Worm (Caenorhabditis elegans) whole organism, mixed stage, embryonic: ENCODE results near the gene spp-31.

ENCODE experiments used
- M03D4.4 ChIP-seq: sonication (generic microtip); optimal IDR thresholded peaks from 2 replicates; lab custom pipeline; 2017; ENCODE audit warnings: mild to moderate bottlenecking, missing genetic modification characterization, missing compliant biosample characterization
- bed-3 ChIP-seq: fragments of 200-800 bp; sonication (Bioruptor generic); optimal IDR thresholded peaks from 3 replicates; lab custom pipeline; 2018; ENCODE audit warnings: mild to moderate bottlenecking, missing genetic modification characterization, moderate library complexity, missing compliant biosample characterization
- blmp-1 ChIP-seq: fragments of 150-350 bp; optimal IDR thresholded peaks from 2 replicates; lab custom pipeline; 2014; ENCODE audit warnings: missing biosample characterization, missing genetic modification characterization
- ceh-39 ChIP-seq: fragments of 150-350 bp; optimal IDR thresholded peaks from 2 replicates; lab custom pipeline; 2014; ENCODE audit warnings: missing biosample characterization, missing genetic modification characterization
- ceh-43 ChIP-seq: fragments of 200-800 bp; sonication (Bioruptor generic); optimal IDR thresholded peaks from 2 replicates; lab custom pipeline; 2018; ENCODE audit warnings: mild to moderate bottlenecking, missing genetic modification characterization, moderate library complexity, missing compliant biosample characterization
- ceh-83 ChIP-seq: fragments of 200-800 bp; sonication (Bioruptor generic); optimal IDR thresholded peaks from 2 replicates; lab custom pipeline; 2018; ENCODE audit warnings: mild to moderate bottlenecking, missing genetic modification characterization, missing compliant biosample characterization
- ces-1 ChIP-seq: fragments of 150-350 bp; optimal IDR thresholded peaks from 2 replicates; lab custom pipeline; 2014; ENCODE audit warnings: missing biosample characterization, missing genetic modification reagents, missing genetic modification characterization
- cnd-1 ChIP-seq: fragments of 200-800 bp; sonication (Bioruptor generic); optimal IDR thresholded peaks from 2 replicates; lab custom pipeline; 2018; ENCODE audit warnings: mild to moderate bottlenecking, missing genetic modification characterization, missing compliant biosample characterization
- drap-1 ChIP-seq: fragments of 200-800 bp; sonication (Bioruptor generic); optimal IDR thresholded peaks from 3 replicates; lab custom pipeline; 2018; ENCODE audit warnings: mild to moderate bottlenecking, missing genetic modification characterization, missing compliant biosample characterization
- elt-1 ChIP-seq: sonication (generic microtip); optimal IDR thresholded peaks from 2 replicates; lab custom pipeline; 2017; ENCODE audit warnings: missing genetic modification characterization, mild to moderate bottlenecking, missing compliant biosample characterization, antibody characterized with exemption, moderate library complexity, borderline replicate concordance; ENCODE audit not compliant: insufficient read depth
- elt-3 ChIP-seq: fragments of 150-350 bp; optimal IDR thresholded peaks from 2 replicates; lab custom pipeline; 2014; ENCODE audit warnings: missing biosample characterization, missing genetic modification characterization
- flh-1 ChIP-seq: fragments of 200-800 bp; sonication (Bioruptor generic); optimal IDR thresholded peaks from 2 replicates; lab custom pipeline; 2018; ENCODE audit warnings: mild to moderate bottlenecking, missing genetic modification characterization, moderate library complexity, missing compliant biosample characterization
- ham-2 ChIP-seq: fragments of 200-800 bp; sonication (Bioruptor generic); optimal IDR thresholded peaks from 2 replicates; lab custom pipeline; 2018; ENCODE audit warnings: mild to moderate bottlenecking, missing genetic modification characterization, missing compliant biosample characterization
- hlh-1 ChIP-seq: fragments of 150-350 bp; optimal IDR thresholded peaks from 2 replicates; lab custom pipeline; 2014; ENCODE audit warnings: missing biosample characterization, missing genetic modification reagents, missing genetic modification characterization
- lin-13 ChIP-seq: fragments of 150-350 bp; optimal IDR thresholded peaks from 2 replicates; lab custom pipeline; 2014; ENCODE audit warnings: missing biosample characterization, missing genetic modification characterization
- lin-32 ChIP-seq: fragments of 200-800 bp; sonication (Bioruptor generic); optimal IDR thresholded peaks from 2 replicates; lab custom pipeline; 2018; ENCODE audit warnings: mild to moderate bottlenecking, missing genetic modification characterization, missing compliant biosample characterization
- lsy-2 ChIP-seq: fragments of 150-350 bp; optimal IDR thresholded peaks from 2 replicates; lab custom pipeline; 2014; ENCODE audit warnings: missing biosample characterization, missing genetic modification characterization
- mab-5 ChIP-seq: fragments of 150-350 bp; optimal IDR thresholded peaks from 2 replicates; lab custom pipeline; 2014; ENCODE audit warnings: missing biosample characterization, missing genetic modification characterization
- mep-1 ChIP-seq: fragments of 150-350 bp; optimal IDR thresholded peaks from 2 replicates; lab custom pipeline; 2017; ENCODE audit warnings: missing biosample characterization, missing genetic modification reagents, missing genetic modification characterization, inconsistent platforms
- mls-2 ChIP-seq: sonication (generic microtip); optimal IDR thresholded peaks from 2 replicates; lab custom pipeline; 2016; ENCODE audit warnings: mild to moderate bottlenecking, missing genetic modification characterization, moderate library complexity, missing compliant biosample characterization
- nhr-12 ChIP-seq: fragments of 150-350 bp; optimal IDR thresholded peaks from 2 replicates; lab custom pipeline; 2014; ENCODE audit warnings: missing biosample characterization, missing genetic modification characterization
- nhr-2 ChIP-seq: fragments of 150-350 bp; optimal IDR thresholded peaks from 2 replicates; lab custom pipeline; 2014; ENCODE audit warnings: missing biosample characterization, missing genetic modification characterization
- nhr-237 ChIP-seq: fragments of 150-350 bp; optimal IDR thresholded peaks from 2 replicates; lab custom pipeline; 2014; ENCODE audit warnings: missing biosample characterization, missing genetic modification characterization
- nhr-28 ChIP-seq: fragments of 150-350 bp; optimal IDR thresholded peaks from 2 replicates; lab custom pipeline; 2014; ENCODE audit warnings: missing biosample characterization, missing genetic modification characterization
- nhr-76 ChIP-seq: sonication (generic microtip); optimal IDR thresholded peaks from 2 replicates; lab custom pipeline; 2017; ENCODE audit warnings: missing biosample characterization, missing genetic modification characterization
- pha-4 ChIP-seq: fragments of 150-350 bp; optimal IDR thresholded peaks from 2 replicates; lab custom pipeline; 2018; ENCODE audit warnings: missing biosample characterization, missing genetic modification reagents, missing genetic modification characterization
- sem-2 ChIP-seq: fragments of 200-800 bp; sonication (Bioruptor generic); optimal IDR thresholded peaks from 2 replicates; lab custom pipeline; 2018; ENCODE audit warnings: mild to moderate bottlenecking, missing genetic modification characterization, missing compliant biosample characterization
- snpc-4 ChIP-seq: fragments of 150-350 bp; optimal IDR thresholded peaks from 2 replicates; lab custom pipeline; 2014; ENCODE audit warnings: missing biosample characterization, missing genetic modification characterization
- sptf-1 ChIP-seq: sonication (generic microtip); optimal IDR thresholded peaks from 2 replicates; lab custom pipeline; 2017; ENCODE audit warnings: mild to moderate bottlenecking, missing genetic modification characterization, moderate library complexity, missing compliant biosample characterization
- tbx-8 ChIP-seq: fragments of 200-800 bp; sonication (Bioruptor generic); optimal IDR thresholded peaks from 2 replicates; lab custom pipeline; 2018; ENCODE audit warnings: mild to moderate bottlenecking, missing genetic modification characterization, moderate library complexity, missing compliant biosample characterization
- unc-120 ChIP-seq: sonication (generic microtip); optimal IDR thresholded peaks from 2 replicates; lab custom pipeline; 2017; ENCODE audit warnings: missing genetic modification characterization, missing compliant biosample characterization; ENCODE audit not compliant: poor library complexity, severe bottlenecking
- unc-39 ChIP-seq: fragments of 150-350 bp; optimal IDR thresholded peaks from 2 replicates; lab custom pipeline; 2014; ENCODE audit warnings: missing biosample characterization, missing genetic modification characterization
- unc-62 ChIP-seq: fragments of 150-350 bp; optimal IDR thresholded peaks from 2 replicates; lab custom pipeline; 2014; ENCODE audit warnings: missing biosample characterization, missing genetic modification reagents, missing genetic modification characterization
- zip-8 ChIP-seq: fragments of 150-350 bp; optimal IDR thresholded peaks from 2 replicates; lab custom pipeline; 2014; ENCODE audit warnings: missing biosample characterization, missing genetic modification characterization
- ztf-11 ChIP-seq: fragments of 150-350 bp; optimal IDR thresholded peaks from 2 replicates; lab custom pipeline; 2014; ENCODE audit warnings: missing biosample characterization, missing genetic modification characterization

Gene spp-31

ce11 chrIV:1408718-1409117 lies 2.4 kb downstream of the spp-31 start:
- TF ChIP-seq ztf-11 (tag; lab: Kevin White, UChicago) (no peak), ces-1 (GFP tag; lab: Kevin White, UChicago) (peak; percentile 0), hlh-1 (tag; lab: Kevin White, UChicago) (no peak), mls-2 (no peak), nhr-2 (tag; lab: Kevin White, UChicago) (no peak)

- TF ChIP-seq nhr-12 (tag; lab: Kevin White, UChicago) (no peak), unc-120 (tag; lab: Kevin White, UChicago) (no peak), mep-1 (tag; lab: Kevin White, UChicago) (no peak), mls-2 (no peak), sptf-1 (tag; lab: Kevin White, UChicago) (no peak), ceh-43 (GFP tag; lab: Kevin White, UChicago) (no peak), nhr-28 (no peak)
Measured at ce11 chrIV:1409941-1410340, 3.6 kb downstream of the spp-31 start, which contains the start of gene rpc-11. Gene rpc-11, minus strand, starts transcription at chrIV:1410041.

- TF ChIP-seq ham-2 = peak; percentile 15
- peak; percentile 10 for TF ChIP-seq mab-5 (tag; lab: Kevin White, UChicago)
- TF ChIP-seq elt-1 (tag; lab: Kevin White, UChicago) = no peak
- TF ChIP-seq ceh-83 (GFP tag; lab: Kevin White, UChicago) = no peak
- TF ChIP-seq ceh-39 (tag; lab: Kevin White, UChicago) = peak; percentile 90
- TF ChIP-seq bed-3 = no peak
- TF ChIP-seq ceh-43 (GFP tag; lab: Kevin White, UChicago) = no peak
- TF ChIP-seq blmp-1 (tag; lab: Kevin White, UChicago) = no peak
- TF ChIP-seq tbx-8 (GFP tag; lab: Kevin White, UChicago) = no peak
- peak; percentile 63 for TF ChIP-seq drap-1
- peak; percentile 72 for TF ChIP-seq unc-120 (tag; lab: Kevin White, UChicago)
- peak; percentile 95 for TF ChIP-seq nhr-237 (tag; lab: Kevin White, UChicago)
- TF ChIP-seq lin-13 (tag; lab: Kevin White, UChicago) = peak; percentile 86
- peak; percentile 34 for TF ChIP-seq hlh-1 (tag; lab: Kevin White, UChicago)
- TF ChIP-seq snpc-4 (tag; lab: Kevin White, UChicago) = no peak
- no peak for TF ChIP-seq sem-2 (GFP tag; lab: Kevin White, UChicago)
- TF ChIP-seq nhr-76 (tag; lab: Kevin White, UChicago) = no peak
- TF ChIP-seq ces-1 (GFP tag; lab: Kevin White, UChicago) = peak; percentile 81
- TF ChIP-seq nhr-12 (tag; lab: Kevin White, UChicago) = no peak
- peak; percentile 97 for TF ChIP-seq mep-1 (tag; lab: Kevin White, UChicago)
- no peak for TF ChIP-seq ztf-11 (tag; lab: Kevin White, UChicago)
- peak; percentile 85 for TF ChIP-seq lsy-2 (tag; lab: Kevin White, UChicago)
- TF ChIP-seq M03D4.4 (tag; lab: Kevin White, UChicago) = peak; percentile 23
- TF ChIP-seq nhr-28 = no peak
- peak; percentile 80 for TF ChIP-seq sptf-1 (tag; lab: Kevin White, UChicago)
- TF ChIP-seq cnd-1 (tag; lab: Kevin White, UChicago) = no peak
- peak; percentile 43 for TF ChIP-seq lin-32
- no peak for TF ChIP-seq unc-39
- TF ChIP-seq unc-62 = peak; percentile 67
- peak; percentile 86 for TF ChIP-seq pha-4
- TF ChIP-seq zip-8 = no peak
- TF ChIP-seq flh-1 = peak; percentile 3
- peak; percentile 29 for TF ChIP-seq mls-2
- TF ChIP-seq elt-3 = no peak
- no peak for TF ChIP-seq nhr-2 (tag; lab: Kevin White, UChicago)
- TF ChIP-seq, all 35 proteins: peak for 18
Measured at ce11 chrIV:1419795-1420509, 13.6 kb downstream of the spp-31 start, which contains the start of gene Y77E11A.7. Gene Y77E11A.7, minus strand, starts transcription at chrIV:1419849.
